Fruit fly (Drosophila melanogaster) whole organism, embryonic: ENCODE results near the gene CG34276.

Experiments used
- Bdp1 ChIP-seq: fragments of 200-800 bp; sonication (Bioruptor generic); optimal IDR thresholded peaks from 3 replicates; lab custom pipeline; 2016; ENCODE audit warnings: missing biosample characterization, missing genetic modification characterization
- CG10565 ChIP-seq: fragments of 200-800 bp; sonication (Bioruptor generic); optimal IDR thresholded peaks from 3 replicates; lab custom pipeline; 2016; ENCODE audit warnings: missing biosample characterization, mild to moderate bottlenecking, missing genetic modification characterization
- CG10654 ChIP-seq: fragments of 200-800 bp; sonication (Bioruptor generic); optimal IDR thresholded peaks from 2 replicates; lab custom pipeline; 2016; ENCODE audit warnings: missing biosample characterization, missing genetic modification characterization
- CG10959 ChIP-seq: fragments of 200-800 bp; sonication (Bioruptor generic); IDR thresholded peaks from 2 replicates; pipeline ENCODE4 v1.3.6; 2022; ENCODE audit warnings: missing biosample characterization, missing genetic modification characterization
- CG13296 ChIP-seq: fragments of 200-800 bp; sonication (Bioruptor generic); optimal IDR thresholded peaks from 3 replicates; lab custom pipeline; 2018; ENCODE audit warnings: missing biosample characterization, mild to moderate bottlenecking, missing genetic modification characterization
- CG15011 ChIP-seq: fragments of 200-800 bp; sonication (Bioruptor generic); optimal IDR thresholded peaks from 3 replicates; lab custom pipeline; 2018; ENCODE audit warnings: missing biosample characterization, mild to moderate bottlenecking, missing genetic modification characterization
- CG16779 ChIP-seq: fragments of 200-800 bp; sonication (Bioruptor generic); IDR thresholded peaks from 2 replicates; pipeline ENCODE4 v1.3.6; 2022; ENCODE audit warnings: missing biosample characterization, missing genetic modification characterization
- CG2129 ChIP-seq: fragments of 200-800 bp; sonication (Bioruptor generic); IDR thresholded peaks from 2 replicates; pipeline ENCODE4 v1.3.6; 2022; ENCODE audit warnings: missing biosample characterization, missing genetic modification characterization; ENCODE audit not compliant: partially characterized antibody
- CG2199 ChIP-seq: fragments of 200-800 bp; sonication (Bioruptor generic); IDR thresholded peaks from 3 replicates; pipeline ENCODE4 v1.3.6; 2022; ENCODE audit warnings: missing biosample characterization, missing genetic modification characterization
- CG3995 ChIP-seq: fragments of 200-800 bp; sonication (Bioruptor generic); optimal IDR thresholded peaks from 3 replicates; lab custom pipeline; 2016; ENCODE audit warnings: missing biosample characterization, missing genetic modification characterization
- CG4360 ChIP-seq: fragments of 200-800 bp; sonication (Bioruptor generic); IDR thresholded peaks from 2 replicates; pipeline ENCODE4 v1.3.6; 2022; ENCODE audit warnings: missing biosample characterization, missing genetic modification characterization
- CG4424 ChIP-seq: fragments of 200-800 bp; sonication (Bioruptor generic); optimal IDR thresholded peaks from 3 replicates; lab custom pipeline; 2016; ENCODE audit warnings: missing biosample characterization, missing genetic modification characterization
- CG6813 ChIP-seq: fragments of 200-800 bp; sonication (Bioruptor generic); optimal IDR thresholded peaks from 2 replicates; lab custom pipeline; 2017; ENCODE audit warnings: missing biosample characterization, missing genetic modification characterization, mild to moderate bottlenecking, moderate library complexity, missing genetic modification reagents
- CoRest ChIP-seq: fragments of 200-800 bp; sonication (Bioruptor generic); optimal IDR thresholded peaks from 3 replicates; lab custom pipeline; 2018; ENCODE audit warnings: missing biosample characterization, mild to moderate bottlenecking, missing genetic modification characterization, moderate library complexity
- D ChIP-seq, 2 experiments: fragments of 200-800 bp in 1 of 2; fragments of >200 bp in 1 of 2; sonication (Bioruptor generic) in 1 of 2; optimal IDR thresholded peaks; 2 replicates in 1 of 2; 3 replicates in 1 of 2; lab custom pipeline; 2017; ENCODE audit warnings: mild to moderate bottlenecking in 1 of 2, missing biosample characterization in 1 of 2, missing genetic modification characterization in 1 of 2, missing genetic modification reagents in 1 of 2
- Dbx ChIP-seq: fragments of 200-800 bp; sonication (Bioruptor generic); IDR thresholded peaks from 3 replicates; pipeline ENCODE4 v1.3.6; 2022; ENCODE audit warnings: missing biosample characterization, missing genetic modification characterization
- Dref ChIP-seq: fragments of 200-800 bp; sonication (Bioruptor generic); IDR thresholded peaks from 2 replicates; pipeline ENCODE4 v1.3.6; 2022; ENCODE audit warnings: missing biosample characterization, missing genetic modification characterization
- HmgZ ChIP-seq: fragments of 200-800 bp; sonication (Bioruptor generic); optimal IDR thresholded peaks from 2 replicates; lab custom pipeline; 2018; ENCODE audit warnings: missing biosample characterization, mild to moderate bottlenecking, missing genetic modification characterization
- MESR4 ChIP-seq: fragments of 200-800 bp; sonication (Bioruptor generic); optimal IDR thresholded peaks from 2 replicates; lab custom pipeline; 2018; ENCODE audit warnings: missing biosample characterization, mild to moderate bottlenecking, missing genetic modification characterization, moderate library complexity
- Nf-YB ChIP-seq: fragments of 200-800 bp; sonication (Bioruptor generic); optimal IDR thresholded peaks from 3 replicates; lab custom pipeline; 2019; ENCODE audit warnings: missing biosample characterization, mild to moderate bottlenecking, missing genetic modification characterization, moderate library complexity
- Optix ChIP-seq: fragments of 200-800 bp; sonication (Bioruptor generic); IDR thresholded peaks from 3 replicates; pipeline ENCODE4 v1.3.6; 2022; ENCODE audit warnings: missing biosample characterization, missing genetic modification characterization
- Sin3A ChIP-seq: fragments of >200 bp; optimal IDR thresholded peaks from 2 replicates; lab custom pipeline; 2018
- Sox100B ChIP-seq: fragments of 200-800 bp; sonication (Bioruptor generic); optimal IDR thresholded peaks from 3 replicates; lab custom pipeline; 2018; ENCODE audit warnings: missing biosample characterization, mild to moderate bottlenecking, missing genetic modification characterization
- Vsx1 ChIP-seq: fragments of 200-800 bp; sonication (Bioruptor generic); optimal IDR thresholded peaks from 2 replicates; lab custom pipeline; 2017; ENCODE audit warnings: missing biosample characterization, mild to moderate bottlenecking, missing genetic modification characterization, missing genetic modification reagents
- Xrp1 ChIP-seq: fragments of 200-800 bp; sonication (Bioruptor generic); IDR thresholded peaks from 2 replicates; pipeline ENCODE4 v1.3.6; 2022; ENCODE audit warnings: missing biosample characterization, missing genetic modification characterization
- ap ChIP-seq: fragments of 200-800 bp; sonication (Bioruptor generic); IDR thresholded peaks from 2 replicates; pipeline ENCODE4 v1.3.6; 2022; ENCODE audit warnings: missing biosample characterization, missing genetic modification characterization
- bowl ChIP-seq: fragments of 200-800 bp; sonication (Bioruptor generic); IDR thresholded peaks from 2 replicates; pipeline ENCODE4 v1.3.6; 2022; ENCODE audit warnings: missing biosample characterization, missing genetic modification characterization
- crol ChIP-seq: fragments of 200-800 bp; sonication (Bioruptor generic); IDR thresholded peaks from 2 replicates; pipeline ENCODE4 v1.3.6; 2022; ENCODE audit warnings: missing biosample characterization, missing genetic modification characterization
- cwo ChIP-seq: fragments of 200-800 bp; sonication (Bioruptor generic); optimal IDR thresholded peaks from 3 replicates; lab custom pipeline; 2017; ENCODE audit warnings: missing biosample characterization, missing genetic modification characterization, mild to moderate bottlenecking, moderate library complexity, missing genetic modification reagents
- dati ChIP-seq: fragments of 200-800 bp; sonication (Bioruptor generic); IDR thresholded peaks from 2 replicates; pipeline ENCODE4 v1.3.6; 2022; ENCODE audit warnings: missing biosample characterization, missing genetic modification characterization
- emc ChIP-seq: fragments of 200-800 bp; sonication (Bioruptor generic); optimal IDR thresholded peaks from 2 replicates; lab custom pipeline; 2016; ENCODE audit warnings: missing biosample characterization, missing genetic modification characterization
- ems ChIP-seq: fragments of 200-800 bp; sonication (Bioruptor generic); optimal IDR thresholded peaks from 3 replicates; lab custom pipeline; 2016; ENCODE audit warnings: missing biosample characterization, missing genetic modification characterization
- esg ChIP-seq: fragments of 200-800 bp; sonication (Bioruptor generic); conservative IDR thresholded peaks from 2 replicates; pipeline ENCODE4 v1.3.6; 2022; ENCODE audit warnings: missing biosample characterization, missing genetic modification characterization
- ewg ChIP-seq: fragments of 200-800 bp; sonication (Bioruptor generic); optimal IDR thresholded peaks from 3 replicates; lab custom pipeline; 2017; ENCODE audit warnings: mild to moderate bottlenecking, missing biosample characterization, missing genetic modification reagents, missing genetic modification characterization
- eyg ChIP-seq: fragments of 200-800 bp; sonication (Bioruptor generic); optimal IDR thresholded peaks from 3 replicates; lab custom pipeline; 2016; ENCODE audit warnings: missing biosample characterization, missing genetic modification characterization
- fru ChIP-seq: fragments of >200 bp; optimal IDR thresholded peaks from 2 replicates; lab custom pipeline; 2017
- grau ChIP-seq: fragments of 200-800 bp; optimal IDR thresholded peaks from 3 replicates; lab custom pipeline; 2019; ENCODE audit warnings: missing biosample characterization, mild to moderate bottlenecking, missing genetic modification characterization, moderate library complexity
- ham ChIP-seq: fragments of 200-800 bp; sonication (Bioruptor generic); IDR thresholded peaks from 2 replicates; pipeline ENCODE4 v1.3.6; 2022; ENCODE audit warnings: missing biosample characterization, missing genetic modification characterization
- hth ChIP-seq: fragments of >200 bp; optimal IDR thresholded peaks from 2 replicates; lab custom pipeline; 2017; ENCODE audit warnings: inconsistent platforms
- kay ChIP-seq: fragments of 200-800 bp; sonication (Bioruptor generic); optimal IDR thresholded peaks from 2 replicates; lab custom pipeline; 2016; ENCODE audit warnings: missing biosample characterization, missing genetic modification characterization
- nom ChIP-seq: fragments of 200-800 bp; sonication (Bioruptor generic); optimal IDR thresholded peaks from 2 replicates; lab custom pipeline; 2017; ENCODE audit warnings: missing biosample characterization, missing genetic modification characterization, mild to moderate bottlenecking, moderate library complexity, missing genetic modification reagents
- onecut ChIP-seq: fragments of 200-800 bp; sonication (Bioruptor generic); IDR thresholded peaks from 2 replicates; pipeline ENCODE4 v1.3.6; 2022; ENCODE audit warnings: missing biosample characterization, missing genetic modification characterization
- peb ChIP-seq: fragments of 200-800 bp; sonication (Bioruptor generic); IDR thresholded peaks from 2 replicates; pipeline ENCODE4 v1.3.6; 2022; ENCODE audit warnings: missing biosample characterization, missing genetic modification characterization
- phol ChIP-seq: fragments of 200-800 bp; sonication (Bioruptor generic); optimal IDR thresholded peaks from 3 replicates; lab custom pipeline; 2018; ENCODE audit warnings: missing biosample characterization, mild to moderate bottlenecking, missing genetic modification characterization, moderate library complexity
- repo ChIP-seq: fragments of 200-800 bp; sonication (Bioruptor generic); optimal IDR thresholded peaks from 2 replicates; lab custom pipeline; 2016; ENCODE audit warnings: missing biosample characterization, missing genetic modification characterization
- sc ChIP-seq, 3 experiments: fragments of >200 bp in 2 of 3; fragments of 200-800 bp in 1 of 3; sonication (Bioruptor generic) in 1 of 3; optimal IDR thresholded peaks; 2 replicates in 2 of 3; 3 replicates in 1 of 3; lab custom pipeline; 2017; ENCODE audit warnings: mild to moderate bottlenecking in 1 of 3, missing biosample characterization in 1 of 3, missing genetic modification characterization in 1 of 3, missing genetic modification reagents in 1 of 3
- slp2 ChIP-seq: fragments of 200-800 bp; sonication (Bioruptor generic); optimal IDR thresholded peaks from 2 replicates; lab custom pipeline; 2016; ENCODE audit warnings: missing biosample characterization, missing genetic modification characterization
- sqz ChIP-seq: fragments of 200-800 bp; sonication (Bioruptor generic); optimal IDR thresholded peaks from 3 replicates; lab custom pipeline; 2018; ENCODE audit warnings: missing biosample characterization, mild to moderate bottlenecking, missing genetic modification characterization
- tap ChIP-seq: fragments of 200-800 bp; optimal IDR thresholded peaks from 3 replicates; lab custom pipeline; 2019; ENCODE audit warnings: missing biosample characterization, mild to moderate bottlenecking, missing genetic modification characterization, moderate library complexity
- trh ChIP-seq: fragments of 200-800 bp; sonication (Bioruptor generic); optimal IDR thresholded peaks from 2 replicates; lab custom pipeline; 2016; ENCODE audit warnings: missing biosample characterization, missing genetic modification characterization
- twi ChIP-seq: fragments of 200-800 bp; optimal IDR thresholded peaks from 2 replicates; lab custom pipeline; 2019; ENCODE audit warnings: missing biosample characterization, mild to moderate bottlenecking, missing genetic modification characterization, moderate library complexity
- vfl ChIP-seq: fragments of 200-800 bp; sonication (Bioruptor generic); optimal IDR thresholded peaks from 2 replicates; lab custom pipeline; 2016; ENCODE audit warnings: missing biosample characterization, missing genetic modification characterization

The CG34276 gene

DNA sequence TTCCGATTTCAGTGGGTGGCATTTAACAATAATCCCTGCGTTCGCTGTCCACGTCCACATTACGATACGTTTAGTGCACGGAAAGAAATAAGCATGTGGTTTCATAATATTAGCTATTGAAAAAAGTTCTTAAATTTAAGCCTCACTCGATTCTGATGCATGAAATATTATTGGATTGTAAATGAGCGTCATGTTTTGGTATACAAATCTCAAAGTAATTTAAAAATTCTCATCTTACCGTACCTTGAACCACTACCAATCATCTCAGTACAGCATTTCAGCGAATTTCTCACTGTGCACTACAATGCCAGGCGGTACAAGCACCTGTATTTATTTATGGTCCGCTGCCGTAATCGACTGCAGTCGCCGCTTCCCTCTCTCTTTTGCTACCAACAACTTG, 48.8 kb downstream of the CG34276 start (continued):
- TF ChIP-seq twi (tag; lab: Kevin White, UChicago) (peak; percentile 53), nom (no peak), eyg (GFP tag; lab: Kevin White, UChicago) (peak; percentile 76), CG10959 (GFP tag; lab: Robert Waterston, UW) (no peak), Bdp1 (GFP tag; lab: Kevin White, UChicago) (peak; percentile 45), HmgZ (tag; lab: Kevin White, UChicago) (peak; percentile 77), peb (GFP tag; lab: Robert Waterston, UW) (no peak), onecut (peak; percentile 61), ems (GFP tag; lab: Kevin White, UChicago) (peak; percentile 47), sqz (GFP tag; lab: Kevin White, UChicago) (peak; percentile 68), sc (optimal IDR thresholded peaks at IDR 0.05; lab: Kevin White, UChicago) (no peak), sc (GFP tag; optimal IDR thresholded peaks at IDR 0.05; lab: Kevin White, UChicago) (peak; percentile 57), repo (GFP tag; lab: Kevin White, UChicago) (peak; percentile 82), hth (lab: Kevin White, UChicago) (no peak), Sin3A (lab: Kevin White, UChicago) (no peak), CG4424 (peak; percentile 83), CG13296 (GFP tag; lab: Kevin White, UChicago) (peak; percentile 80), CG15011 (GFP tag; lab: Kevin White, UChicago) (peak; percentile 56), emc (GFP tag; lab: Kevin White, UChicago) (peak; percentile 55), phol (tag; lab: Kevin White, UChicago) (peak; percentile 87), bowl (GFP tag; lab: Robert Waterston, UW) (no peak), grau (tag; lab: Kevin White, UChicago) (peak; percentile 88), CG10565 (GFP tag; lab: Kevin White, UChicago) (no peak), CG4360 (GFP tag; lab: Robert Waterston, UW) (no peak), Sox100B (peak; percentile 82), vfl (peak; percentile 32), CG10654 (GFP tag; lab: Kevin White, UChicago) (peak; percentile 73), Nf-YB (GFP tag; lab: Kevin White, UChicago) (peak; percentile 42), cwo (GFP tag; lab: Kevin White, UChicago) (peak; percentile 81), D (optimal IDR thresholded peaks at IDR 0.05; lab: Kevin White, UChicago) (no peak), D (GFP tag; optimal IDR thresholded peaks at IDR 0.05; lab: Kevin White, UChicago) (peak; percentile 75), esg (GFP tag; lab: Robert Waterston, UW) (no peak), Dref (no peak), trh (GFP tag; lab: Kevin White, UChicago) (peak; percentile 25), CoRest (tag; lab: Kevin White, UChicago) (peak; percentile 89), Vsx1 (GFP tag; lab: Kevin White, UChicago) (peak; percentile 61), ham (GFP tag; lab: Robert Waterston, UW) (no peak), slp2 (GFP tag; lab: Kevin White, UChicago) (peak; percentile 71), tap (tag; lab: Kevin White, UChicago) (peak; percentile 89), Dbx (GFP tag; lab: Robert Waterston, UW) (no peak), ewg (GFP tag; lab: Kevin White, UChicago) (peak; percentile 32), CG6813 (peak; percentile 71), CG2199 (GFP tag; lab: Robert Waterston, UW) (no peak), kay (GFP tag; lab: Kevin White, UChicago) (peak; percentile 54), fru (lab: Kevin White, UChicago) (no peak), ap (GFP tag; lab: Robert Waterston, UW) (no peak), Optix (GFP tag; lab: Robert Waterston, UW) (no peak), MESR4 (no peak), CG16779 (GFP tag; lab: Robert Waterston, UW) (no peak), CG3995 (GFP tag; lab: Kevin White, UChicago) (no peak), Xrp1 (GFP tag; lab: Robert Waterston, UW) (no peak), crol (GFP tag; lab: Robert Waterston, UW) (no peak), CG2129 (GFP tag; lab: Robert Waterston, UW) (no peak), dati (GFP tag; lab: Robert Waterston, UW) (no peak)
